Worm (Caenorhabditis elegans): Measurements from ENCODE around the gene lin-12.
A peak's percentile ranks its signal among the peaks of the same experiment; 100 is the strongest.

lin-12 gene

ce11 chrIII:9053740-9054252 is 17.5 kb downstream of the lin-12 start, which contains the start of gene R107.5 (continued):
- TF ChIP-seq hlh-30 (tag; optimal IDR thresholded peaks at IDR 0.05; ENCODE audit: insufficient read depth) (peak; percentile 98), ztf-16 (tag; optimal IDR thresholded peaks at IDR 0.05) (peak; percentile 42), mec-3 (tag; optimal IDR thresholded peaks at IDR 0.05; ENCODE audit: borderline replicate concordance) (no peak), fax-1 (tag; optimal IDR thresholded peaks at IDR 0.05) (no peak), eyg-1 (tag; optimal IDR thresholded peaks at IDR 0.05) (no peak), ceh-14 (tag; optimal IDR thresholded peaks at IDR 0.05) (peak; percentile 56), zip-5 (tag; optimal IDR thresholded peaks at IDR 0.05) (no peak), pha-4 (tag; optimal IDR thresholded peaks at IDR 0.05) (no peak), che-1 (tag; optimal IDR thresholded peaks at IDR 0.05) (no peak), ets-4 (tag; optimal IDR thresholded peaks at IDR 0.05) (peak; percentile 45), ceh-9 (tag; optimal IDR thresholded peaks at IDR 0.05) (no peak), ceh-22 (tag; optimal IDR thresholded peaks at IDR 0.05) (peak; percentile 30), tbx-2 (tag; optimal IDR thresholded peaks at IDR 0.05) (peak; percentile 90), ama-1 (optimal IDR thresholded peaks at IDR 0.05) (no peak), ceh-19 (GFP tag; optimal IDR thresholded peaks at IDR 0.05) (peak; percentile 65), C38D4.7 (GFP tag; optimal IDR thresholded peaks at IDR 0.05) (no peak), fkh-10 (GFP tag; optimal IDR thresholded peaks at IDR 0.05) (no peak), pax-1 (tag; optimal IDR thresholded peaks at IDR 0.05) (peak; percentile 97), lin-11 (tag; optimal IDR thresholded peaks at IDR 0.05) (no peak), ceh-45 (GFP tag; IDR thresholded peaks at IDR 0.05) (no peak), pat-9 (tag; optimal IDR thresholded peaks at IDR 0.05) (no peak), ref-2 (tag; optimal IDR thresholded peaks at IDR 0.05) (peak; percentile 95), sox-4 (tag; optimal IDR thresholded peaks at IDR 0.05) (no peak), nfya-1 (tag; optimal IDR thresholded peaks at IDR 0.05) (peak; percentile 94), hlh-6 (tag; optimal IDR thresholded peaks at IDR 0.05) (no peak), ttx-3 (tag; optimal IDR thresholded peaks at IDR 0.05) (no peak), fkh-6 (tag; optimal IDR thresholded peaks at IDR 0.05) (no peak), unc-42 (tag; optimal IDR thresholded peaks at IDR 0.05) (peak; percentile 49), ceh-31 (tag; optimal IDR thresholded peaks at IDR 0.05) (peak; percentile 93), K09A11.1 (tag; optimal IDR thresholded peaks at IDR 0.05; ENCODE audit: insufficient read depth) (peak; percentile 88), ceh-18 (tag; optimal IDR thresholded peaks at IDR 0.05) (peak; percentile 81), npax-4 (tag; optimal IDR thresholded peaks at IDR 0.05) (no peak), tbx-7 (tag; optimal IDR thresholded peaks at IDR 0.05) (no peak), pros-1 (tag; optimal IDR thresholded peaks at IDR 0.05) (peak; percentile 3), hlh-13 (GFP tag; optimal IDR thresholded peaks at IDR 0.05) (no peak), ahr-1 (tag; optimal IDR thresholded peaks at IDR 0.05) (no peak)

ce11 chrIII:9053263-9053662 is 18.0 kb downstream of the lin-12 start:
- no peak for TF ChIP-seq ceh-48 (tag; optimal IDR thresholded peaks at IDR 0.05)
- TF ChIP-seq pha-4 (tag; optimal IDR thresholded peaks at IDR 0.05) = no peak
- peak; percentile 9 for TF ChIP-seq ama-1 (optimal IDR thresholded peaks at IDR 0.05)
- TF ChIP-seq Y22D7AL.16 (tag; optimal IDR thresholded peaks at IDR 0.05) = no peak
- TF ChIP-seq madf-2 (tag; optimal IDR thresholded peaks at IDR 0.05) = no peak
- no peak for TF ChIP-seq odd-2 (tag; optimal IDR thresholded peaks at IDR 0.05)
- TF ChIP-seq eyg-1 (tag; optimal IDR thresholded peaks at IDR 0.05) = no peak
- TF ChIP-seq ceh-14 (tag; optimal IDR thresholded peaks at IDR 0.05) = no peak
- no peak for TF ChIP-seq lim-6 (tag; optimal IDR thresholded peaks at IDR 0.05)
